Worm (Caenorhabditis elegans) whole organism, midembryonic: ENCODE measurements around the gene F58G1.8.

Source experiments
- klf-2 ChIP-seq: fragments of 200-800 bp; sonication (Bioruptor generic); conservative IDR thresholded peaks from 2 replicates; pipeline ENCODE4 v1.3.6; 2022; ENCODE audit warnings: missing genetic modification reagents, missing genetic modification characterization, missing compliant biosample characterization
- med-1 ChIP-seq: sonication (generic microtip); optimal IDR thresholded peaks from 2 replicates; lab custom pipeline; 2017; ENCODE audit warnings: missing genetic modification characterization, mild to moderate bottlenecking, missing compliant biosample characterization, antibody characterized with exemption, missing genetic modification reagents; ENCODE audit not compliant: insufficient read depth
- ref-1 ChIP-seq: fragments of 200-800 bp; sonication (Bioruptor generic); conservative IDR thresholded peaks from 2 replicates; pipeline ENCODE4 v1.3.6; 2022; ENCODE audit warnings: missing genetic modification reagents, missing genetic modification characterization, missing compliant biosample characterization
- ztf-29 ChIP-seq: fragments of 200-800 bp; sonication (Bioruptor generic); IDR thresholded peaks from 2 replicates; pipeline ENCODE4 v1.3.6; 2022; ENCODE audit warnings: missing genetic modification reagents, missing genetic modification characterization, missing compliant biosample characterization

DNA sequence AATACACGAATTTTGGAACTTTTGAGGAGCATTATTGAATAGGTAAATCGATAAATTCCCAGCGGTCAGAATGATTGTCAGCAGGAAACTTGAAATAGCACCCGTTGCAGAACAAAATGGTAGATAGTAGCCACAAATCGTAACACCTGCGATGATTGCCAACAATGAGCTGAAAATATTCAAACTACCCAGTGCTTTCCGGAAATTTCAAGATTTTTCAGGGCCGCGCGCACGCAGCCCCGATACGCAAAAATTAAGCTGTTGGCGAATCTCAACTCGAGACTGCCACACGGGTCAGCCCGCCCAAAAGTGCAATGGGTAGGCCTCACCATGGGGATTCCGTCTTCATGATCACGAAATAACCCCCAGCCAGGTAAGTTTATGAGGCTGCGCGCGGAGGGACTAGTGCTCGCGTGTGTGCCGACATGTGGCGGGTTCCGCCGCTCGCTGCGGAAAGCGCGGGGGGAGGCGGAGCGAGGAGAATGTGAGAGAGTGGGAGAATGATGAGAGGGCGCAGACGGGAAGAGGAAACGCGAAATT, 19.2 kb upstream of the F58G1.8 start:
- TF ChIP-seq ref-1 (GFP tag; lab: Robert Waterston, UW) (0 out of 2 replicates have a peak, but pooled peaks have one; percentile 48), ztf-29 (GFP tag; lab: Robert Waterston, UW) (peak; percentile 49; the same call in 1 of the 2 replicates), med-1 (GFP tag; lab: Kevin White, UChicago) (no peak), klf-2 (GFP tag; lab: Robert Waterston, UW) (0 out of 2 replicates have a peak, but pooled peaks have one; percentile 56)
